Worm (Caenorhabditis elegans) whole organism, L1 larva: ENCODE measurements around the gene F17E9.16.

Source experiments
- ceh-82 ChIP-seq, 3 experiments: fragments of 150-350 bp in 1 of 3; sonication (generic microtip) in 2 of 3; optimal IDR thresholded peaks; 2 replicates each; lab custom pipeline; 2014 to 2017; ENCODE audit warnings: missing biosample characterization in 3 of 3, missing genetic modification characterization in 3 of 3
- fos-1 ChIP-seq: fragments of 150-350 bp; optimal IDR thresholded peaks from 2 replicates; lab custom pipeline; 2014; ENCODE audit warnings: missing biosample characterization, missing genetic modification characterization
- hpl-2 ChIP-seq: fragments of 150-350 bp; optimal IDR thresholded peaks from 2 replicates; lab custom pipeline; 2014; ENCODE audit warnings: missing biosample characterization, missing genetic modification reagents, missing genetic modification characterization
- lin-13 ChIP-seq: fragments of 150-350 bp; optimal IDR thresholded peaks from 2 replicates; lab custom pipeline; 2014; ENCODE audit warnings: missing biosample characterization, missing genetic modification reagents, missing genetic modification characterization
- mdl-1 ChIP-seq, 2 experiments: fragments of 150-350 bp; optimal IDR thresholded peaks; 2 replicates each; lab custom pipeline; 2014 to 2017; ENCODE audit warnings: missing biosample characterization in 2 of 2, missing genetic modification characterization in 2 of 2, inconsistent platforms in 1 of 2
- nhr-84 ChIP-seq: sonication (generic microtip); optimal IDR thresholded peaks from 2 replicates; lab custom pipeline; 2017; ENCODE audit warnings: missing biosample characterization, missing genetic modification characterization
- pqm-1 ChIP-seq: sonication (generic microtip); optimal IDR thresholded peaks from 3 replicates; lab custom pipeline; 2017; ENCODE audit warnings: missing biosample characterization, missing genetic modification characterization
- tlp-1 ChIP-seq: fragments of 150-350 bp; optimal IDR thresholded peaks from 2 replicates; lab custom pipeline; 2014; ENCODE audit warnings: missing biosample characterization, missing genetic modification characterization
- unc-130 ChIP-seq: fragments of 150-350 bp; optimal IDR thresholded peaks from 2 replicates; lab custom pipeline; 2017; ENCODE audit warnings: missing biosample characterization, missing genetic modification characterization, inconsistent platforms

DNA sequence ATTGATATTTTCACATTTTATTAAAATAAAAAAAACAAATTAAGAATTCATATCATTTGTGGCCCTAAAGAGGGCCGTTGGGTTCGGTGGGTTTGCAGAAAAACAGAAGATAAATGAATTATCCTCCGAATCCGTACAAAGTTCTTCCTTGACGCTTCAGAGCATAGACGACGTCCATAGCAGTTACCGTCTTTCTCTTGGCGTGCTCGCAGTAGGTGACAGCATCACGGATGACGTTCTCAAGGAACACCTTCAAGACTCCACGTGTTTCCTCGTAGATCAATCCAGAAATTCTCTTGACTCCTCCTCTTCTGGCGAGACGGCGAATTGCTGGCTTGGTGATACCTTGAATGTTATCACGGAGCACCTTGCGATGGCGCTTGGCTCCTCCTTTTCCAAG is 18.6 kb upstream of the F17E9.16 start:
- TF ChIP-seq lin-13 (no peak), ceh-82 (tag; optimal IDR thresholded peaks at IDR 0.05; lab: Kevin White, UChicago) (no peak), pqm-1 (tag; lab: Kevin White, UChicago) (no peak), fos-1 (tag; lab: Kevin White, UChicago) (no peak), nhr-84 (tag; lab: Kevin White, UChicago) (no peak), tlp-1 (tag; lab: Kevin White, UChicago) (no peak), mdl-1 (tag; optimal IDR thresholded peaks at IDR 0.05; lab: Kevin White, UChicago) (no peak), hpl-2 (no peak), unc-130 (tag; lab: Kevin White, UChicago) (no peak)
